Worm (Caenorhabditis elegans): ENCODE measurements around the gene dct-11.
A peak's percentile ranks its signal among the peaks of the same experiment; 100 is the strongest.

Gene dct-11

DNA sequence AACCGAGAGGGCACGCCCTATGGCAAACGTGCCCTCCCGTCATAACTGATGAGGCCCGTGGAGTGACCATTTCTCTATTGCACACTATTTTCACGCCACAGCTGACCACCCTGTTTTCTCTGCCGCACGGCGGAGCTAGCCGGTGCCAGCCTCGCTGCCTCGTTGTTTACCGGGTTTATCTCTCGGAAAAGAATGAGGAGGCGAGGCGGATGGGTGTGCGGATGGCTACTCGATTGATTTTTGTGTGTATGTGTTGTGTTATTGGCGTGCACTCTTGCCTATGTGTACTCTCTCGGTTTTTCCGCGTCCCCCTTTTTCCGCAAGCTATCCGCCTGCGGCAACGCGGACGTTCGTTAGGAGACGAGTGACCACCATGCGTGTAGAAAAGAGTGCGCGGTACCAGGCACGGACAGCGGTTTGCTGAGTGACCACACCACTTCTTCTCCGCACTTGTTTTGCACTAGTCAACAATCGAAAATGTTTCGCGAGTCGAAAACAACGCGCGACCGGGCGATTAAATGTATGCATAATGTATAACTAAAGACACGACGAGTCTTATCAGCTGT, 27.5 kb downstream of the dct-11 start (continued):
- TF ChIP-seq alr-1 (tag; optimal IDR thresholded peaks at IDR 0.05; ENCODE audit: borderline replicate concordance) (no peak), vab-15 (tag; optimal IDR thresholded peaks at IDR 0.05) (no peak), unc-86 (tag; optimal IDR thresholded peaks at IDR 0.05) (peak; percentile 28), C16A3.4 (tag; optimal IDR thresholded peaks at IDR 0.05) (peak; percentile 41), lin-14 (GFP tag; optimal IDR thresholded peaks at IDR 0.05) (peak; percentile 92), ztf-4 (tag; optimal IDR thresholded peaks at IDR 0.05) (peak; percentile 89), nhr-85 (tag) (peak; percentile 86), rnt-1 (tag; optimal IDR thresholded peaks at IDR 0.05) (peak; percentile 64), nhr-19 (GFP tag; conservative IDR thresholded peaks at IDR 0.05) (peak; percentile 44; the same call in 1 of the 2 replicates), blmp-1 (tag; optimal IDR thresholded peaks at IDR 0.05) (peak; percentile 38), lin-35 (GFP tag; optimal IDR thresholded peaks at IDR 0.05) (peak in 1 of 2 experiments; percentile 22), mab-9 (GFP tag; IDR thresholded peaks at IDR 0.05) (no peak), ceh-82 (tag; optimal IDR thresholded peaks at IDR 0.05) (peak; percentile 10 to 45 (median 14)), fkh-8 (tag; optimal IDR thresholded peaks at IDR 0.05) (peak; percentile 72), fos-1 (tag; optimal IDR thresholded peaks at IDR 0.05) (no peak), hlh-17 (GFP tag; optimal IDR thresholded peaks at IDR 0.05; ENCODE audit: borderline replicate concordance) (no peak), ces-1 (GFP tag; optimal IDR thresholded peaks at IDR 0.05) (no peak), skn-1 (tag; optimal IDR thresholded peaks at IDR 0.05) (no peak), sup-37 (GFP tag; optimal IDR thresholded peaks at IDR 0.05) (no peak), dsc-1 (tag; optimal IDR thresholded peaks at IDR 0.05) (peak; percentile 28), F16B12.6 (tag; optimal IDR thresholded peaks at IDR 0.05) (no peak), elt-2 (tag; optimal IDR thresholded peaks at IDR 0.05) (no peak), mep-1 (tag; optimal IDR thresholded peaks at IDR 0.05) (no peak), irx-1 (tag; optimal IDR thresholded peaks at IDR 0.05) (no peak), unc-30 (tag; optimal IDR thresholded peaks at IDR 0.05) (no peak), nhr-77 (tag; optimal IDR thresholded peaks at IDR 0.05) (no peak), lir-3 (tag; optimal IDR thresholded peaks at IDR 0.05; ENCODE audit: poor library complexity) (no peak), tbx-2 (tag; optimal IDR thresholded peaks at IDR 0.05) (peak; percentile 50), jun-1 (tag; optimal IDR thresholded peaks at IDR 0.05) (peak; percentile 83), nhr-76 (tag; optimal IDR thresholded peaks at IDR 0.05) (no peak), snu-23 (GFP tag; optimal IDR thresholded peaks at IDR 0.05) (peak; percentile 55), fkh-10 (GFP tag; optimal IDR thresholded peaks at IDR 0.05) (peak; percentile 78)

DNA sequence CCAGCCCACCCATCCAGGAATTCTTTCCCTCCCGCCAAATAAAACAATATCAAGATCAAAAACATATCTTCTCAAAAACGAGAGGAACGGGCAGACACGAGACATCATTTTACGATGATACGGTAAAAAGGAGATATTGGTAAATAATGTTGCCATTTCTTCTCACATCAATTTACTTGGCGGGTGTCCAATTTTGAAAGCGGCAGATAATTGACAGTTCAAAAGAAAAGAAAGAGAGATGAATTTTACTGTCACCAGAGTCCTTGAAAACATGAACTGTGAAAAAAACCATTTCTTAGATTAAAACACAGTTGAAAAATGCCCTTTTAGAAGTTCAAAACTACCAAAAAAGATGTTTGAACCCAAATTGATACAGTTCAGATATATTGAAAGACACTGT, 28.9 kb downstream of the dct-11 start:
- peak; percentile 67 for TF ChIP-seq nhr-71 (tag; optimal IDR thresholded peaks at IDR 0.05)
- TF ChIP-seq nhr-28 (tag; optimal IDR thresholded peaks at IDR 0.05), result no peak
- no peak for TF ChIP-seq unc-86 (tag; optimal IDR thresholded peaks at IDR 0.05)
- peak in 1 of 2 experiments; percentile 23 for TF ChIP-seq lsy-2 (tag; optimal IDR thresholded peaks at IDR 0.05)
- TF ChIP-seq nhr-76 (tag; optimal IDR thresholded peaks at IDR 0.05), result no peak
- no peak for TF ChIP-seq lin-15B (tag; optimal IDR thresholded peaks at IDR 0.05)
- TF ChIP-seq ztf-11 (tag; optimal IDR thresholded peaks at IDR 0.05), result no peak
- no peak for TF ChIP-seq unc-30 (tag; optimal IDR thresholded peaks at IDR 0.05)
- TF ChIP-seq fkh-10 (GFP tag; optimal IDR thresholded peaks at IDR 0.05), result no peak
- no peak for TF ChIP-seq swsn-7 (tag; optimal IDR thresholded peaks at IDR 0.05)
- TF ChIP-seq alr-1 (tag; optimal IDR thresholded peaks at IDR 0.05; ENCODE audit: borderline replicate concordance), result no peak
- no peak for TF ChIP-seq skn-1 (tag; optimal IDR thresholded peaks at IDR 0.05)
- peak; percentile 96 for TF ChIP-seq nhr-85 (tag)
- TF ChIP-seq ets-5 (GFP tag; IDR thresholded peaks at IDR 0.05), result no peak
- TF ChIP-seq lin-39 (tag; optimal IDR thresholded peaks at IDR 0.05), result no peak
- TF ChIP-seq snu-23 (GFP tag; optimal IDR thresholded peaks at IDR 0.05), result peak; percentile 31
- peak; percentile 20 for TF ChIP-seq nhr-90 (tag; optimal IDR thresholded peaks at IDR 0.05; ENCODE audit: poor library complexity)
- TF ChIP-seq isw-1 (GFP tag; IDR thresholded peaks at IDR 0.05), result no peak
- no peak for TF ChIP-seq ces-1 (GFP tag; optimal IDR thresholded peaks at IDR 0.05)
- TF ChIP-seq hpl-2 (GFP tag; optimal IDR thresholded peaks at IDR 0.05), result no peak
- TF ChIP-seq C34B4.2 (tag; optimal IDR thresholded peaks at IDR 0.05), result no peak
- no peak for TF ChIP-seq elt-2 (tag; optimal IDR thresholded peaks at IDR 0.05)
- no peak for TF ChIP-seq unc-98 (GFP tag; IDR thresholded peaks at IDR 0.05)
- no peak for TF ChIP-seq zag-1 (tag; optimal IDR thresholded peaks at IDR 0.05)
- TF ChIP-seq sox-4 (tag; optimal IDR thresholded peaks at IDR 0.05), result no peak
- no peak for TF ChIP-seq egl-13 (tag; optimal IDR thresholded peaks at IDR 0.05)
- TF ChIP-seq nhr-12 (tag; optimal IDR thresholded peaks at IDR 0.05), result no peak
- TF ChIP-seq Y116A8C.19 (tag; optimal IDR thresholded peaks at IDR 0.05; ENCODE audit: borderline replicate concordance), result no peak
- no peak for TF ChIP-seq tbx-2 (tag; optimal IDR thresholded peaks at IDR 0.05)
- no peak for TF ChIP-seq ceh-90 (tag; optimal IDR thresholded peaks at IDR 0.05)
- TF ChIP-seq mab-9 (GFP tag; IDR thresholded peaks at IDR 0.05), result no peak

All from whole organism, L1 larva.